Worm (Caenorhabditis elegans) whole organism, late embryonic: Measurements from ENCODE around the gene toh-1.
A peak's percentile ranks its signal among the peaks of the same experiment; 100 is the strongest.

Experiments used
- C08G9.2 ChIP-seq: sonication (generic microtip); optimal IDR thresholded peaks from 2 replicates; lab custom pipeline; 2016; ENCODE audit warnings: mild to moderate bottlenecking, missing genetic modification characterization, moderate library complexity, missing compliant biosample characterization
- F13H6.1 ChIP-seq: sonication (generic microtip); optimal IDR thresholded peaks from 2 replicates; lab custom pipeline; 2016; ENCODE audit warnings: missing genetic modification characterization, missing compliant biosample characterization
- K02D7.2 ChIP-seq: sonication (generic microtip); optimal IDR thresholded peaks from 2 replicates; lab custom pipeline; 2017; ENCODE audit warnings: mild to moderate bottlenecking, missing genetic modification characterization, missing compliant biosample characterization
- K09A11.1 ChIP-seq: sonication (generic microtip); optimal IDR thresholded peaks from 2 replicates; lab custom pipeline; 2017; ENCODE audit warnings: antibody characterized with exemption, mild to moderate bottlenecking, missing genetic modification characterization, missing compliant biosample characterization; ENCODE audit not compliant: insufficient read depth
- T23F11.4 ChIP-seq: fragments of 200-800 bp; sonication (Bioruptor generic); optimal IDR thresholded peaks from 2 replicates; lab custom pipeline; 2018; ENCODE audit warnings: mild to moderate bottlenecking, missing genetic modification characterization, missing compliant biosample characterization
- ama-1 ChIP-seq: fragments of 150-350 bp; optimal IDR thresholded peaks from 2 replicates; lab custom pipeline; 2014
- ceh-14 ChIP-seq: sonication (generic microtip); optimal IDR thresholded peaks from 2 replicates; lab custom pipeline; 2016; ENCODE audit warnings: missing genotype, missing genetic modification characterization, missing compliant biosample characterization
- ceh-18 ChIP-seq: sonication (generic microtip); optimal IDR thresholded peaks from 2 replicates; lab custom pipeline; 2016; ENCODE audit warnings: missing genetic modification characterization, missing compliant biosample characterization
- ceh-19 ChIP-seq: fragments of 200-800 bp; sonication (Bioruptor generic); optimal IDR thresholded peaks from 2 replicates; lab custom pipeline; 2018; ENCODE audit warnings: mild to moderate bottlenecking, missing genetic modification characterization, missing compliant biosample characterization
- ceh-2 ChIP-seq: sonication (generic microtip); optimal IDR thresholded peaks from 2 replicates; lab custom pipeline; 2016; ENCODE audit warnings: missing genotype, missing genetic modification characterization, missing compliant biosample characterization
- ceh-30 ChIP-seq: fragments of 150-350 bp; optimal IDR thresholded peaks from 2 replicates; lab custom pipeline; 2014; ENCODE audit warnings: missing biosample characterization, missing genetic modification characterization
- ceh-31 ChIP-seq: sonication (generic microtip); optimal IDR thresholded peaks from 2 replicates; lab custom pipeline; 2016; ENCODE audit warnings: missing genetic modification characterization, missing compliant biosample characterization
- ceh-34 ChIP-seq: sonication (generic microtip); optimal IDR thresholded peaks from 2 replicates; lab custom pipeline; 2016; ENCODE audit warnings: mild to moderate bottlenecking, missing genetic modification characterization, missing compliant biosample characterization
- ceh-48 ChIP-seq: sonication (generic microtip); optimal IDR thresholded peaks from 2 replicates; lab custom pipeline; 2016; ENCODE audit warnings: missing genetic modification characterization, inconsistent platforms, missing compliant biosample characterization
- dmd-4 ChIP-seq: sonication (generic microtip); optimal IDR thresholded peaks from 2 replicates; lab custom pipeline; 2016; ENCODE audit warnings: borderline replicate concordance, missing genetic modification characterization, missing compliant biosample characterization
- dve-1 ChIP-seq: sonication (generic microtip); optimal IDR thresholded peaks from 2 replicates; lab custom pipeline; 2017; ENCODE audit warnings: antibody characterized with exemption, mild to moderate bottlenecking, missing genetic modification characterization, missing compliant biosample characterization
- ets-4 ChIP-seq: sonication (generic microtip); optimal IDR thresholded peaks from 2 replicates; lab custom pipeline; 2016; ENCODE audit warnings: missing genetic modification characterization, missing compliant biosample characterization
- fax-1 ChIP-seq: sonication (generic microtip); optimal IDR thresholded peaks from 2 replicates; lab custom pipeline; 2016; ENCODE audit warnings: missing genotype, missing genetic modification characterization, missing compliant biosample characterization
- fkh-6 ChIP-seq: sonication (generic microtip); optimal IDR thresholded peaks from 2 replicates; lab custom pipeline; 2016; ENCODE audit warnings: missing genetic modification characterization, missing compliant biosample characterization
- hlh-30 ChIP-seq: sonication (generic microtip); optimal IDR thresholded peaks from 2 replicates; lab custom pipeline; 2017; ENCODE audit warnings: antibody characterized with exemption, missing genetic modification characterization, missing compliant biosample characterization; ENCODE audit not compliant: insufficient read depth
- hlh-6 ChIP-seq: sonication (generic microtip); optimal IDR thresholded peaks from 2 replicates; lab custom pipeline; 2016; ENCODE audit warnings: missing genotype, missing genetic modification characterization, missing compliant biosample characterization
- hlh-8 ChIP-seq: sonication (generic microtip); optimal IDR thresholded peaks from 2 replicates; lab custom pipeline; 2016; ENCODE audit warnings: missing genotype, missing genetic modification characterization, missing compliant biosample characterization
- lim-6 ChIP-seq: sonication (generic microtip); optimal IDR thresholded peaks from 2 replicates; lab custom pipeline; 2016; ENCODE audit warnings: missing genetic modification characterization, missing compliant biosample characterization
- nfya-1 ChIP-seq: sonication (generic microtip); optimal IDR thresholded peaks from 2 replicates; lab custom pipeline; 2017; ENCODE audit warnings: missing genetic modification characterization, mild to moderate bottlenecking, missing compliant biosample characterization, antibody characterized with exemption, moderate library complexity
- npax-4 ChIP-seq: sonication (generic microtip); optimal IDR thresholded peaks from 2 replicates; lab custom pipeline; 2016; ENCODE audit warnings: missing genetic modification characterization, missing compliant biosample characterization
- pat-9 ChIP-seq: fragments of 200-800 bp; sonication (Bioruptor generic); optimal IDR thresholded peaks from 2 replicates; lab custom pipeline; 2018; ENCODE audit warnings: mild to moderate bottlenecking, missing genetic modification characterization, moderate library complexity, missing compliant biosample characterization
- pax-1 ChIP-seq: fragments of 150-350 bp; optimal IDR thresholded peaks from 2 replicates; lab custom pipeline; 2014; ENCODE audit warnings: missing biosample characterization, missing genetic modification characterization
- pha-2 ChIP-seq: sonication (generic microtip); optimal IDR thresholded peaks from 2 replicates; lab custom pipeline; 2017; ENCODE audit warnings: mild to moderate bottlenecking, missing genetic modification characterization, missing compliant biosample characterization
- pqm-1 ChIP-seq: sonication (generic microtip); optimal IDR thresholded peaks from 2 replicates; lab custom pipeline; 2016; ENCODE audit warnings: missing genetic modification characterization, missing compliant biosample characterization
- pros-1 ChIP-seq: fragments of 150-350 bp; optimal IDR thresholded peaks from 2 replicates; lab custom pipeline; 2014; ENCODE audit warnings: missing biosample characterization, missing genetic modification reagents, missing genetic modification characterization
- ref-2 ChIP-seq: sonication (generic microtip); optimal IDR thresholded peaks from 2 replicates; lab custom pipeline; 2016; ENCODE audit warnings: missing genetic modification characterization, missing compliant biosample characterization
- rnt-1 ChIP-seq: sonication (generic microtip); optimal IDR thresholded peaks from 2 replicates; lab custom pipeline; 2016; ENCODE audit warnings: missing genetic modification characterization, missing compliant biosample characterization
- sdc-2 ChIP-seq: sonication (generic microtip); optimal IDR thresholded peaks from 2 replicates; lab custom pipeline; 2016; ENCODE audit warnings: missing genotype, missing genetic modification characterization, missing compliant biosample characterization
- sox-2 ChIP-seq: fragments of 200-800 bp; sonication (Bioruptor generic); IDR thresholded peaks from 2 replicates; pipeline ENCODE4 v1.3.6; 2022; ENCODE audit warnings: missing genetic modification reagents, missing genetic modification characterization, missing compliant biosample characterization
- sox-4 ChIP-seq: sonication (generic microtip); optimal IDR thresholded peaks from 2 replicates; lab custom pipeline; 2017; ENCODE audit warnings: mild to moderate bottlenecking, missing genetic modification characterization, inconsistent platforms, missing compliant biosample characterization
- syd-9 ChIP-seq: sonication (generic microtip); optimal IDR thresholded peaks from 2 replicates; lab custom pipeline; 2016; ENCODE audit warnings: mild to moderate bottlenecking, missing genetic modification characterization, moderate library complexity, missing compliant biosample characterization
- tbx-2 ChIP-seq: sonication (generic microtip); optimal IDR thresholded peaks from 2 replicates; lab custom pipeline; 2016; ENCODE audit warnings: missing genetic modification characterization, missing compliant biosample characterization
- tbx-7 ChIP-seq: sonication (generic microtip); optimal IDR thresholded peaks from 2 replicates; lab custom pipeline; 2016; ENCODE audit warnings: missing genotype, missing genetic modification characterization, missing compliant biosample characterization
- unc-3 ChIP-seq, 2 experiments: fragments of 200-800 bp in 1 of 2; sonication (Bioruptor generic) in 1 of 2; sonication (generic microtip) in 1 of 2; conservative IDR thresholded peaks in 1 of 2; optimal IDR thresholded peaks in 1 of 2; 2 replicates each; pipeline versions ENCODE4 v1.3.6 to Lab custom; 2016 to 2022; ENCODE audit warnings: missing compliant biosample characterization in 2 of 2, missing genetic modification characterization in 2 of 2, missing genetic modification reagents in 1 of 2
- unc-42 ChIP-seq: sonication (generic microtip); optimal IDR thresholded peaks from 2 replicates; lab custom pipeline; 2016; ENCODE audit warnings: missing genotype, missing genetic modification characterization, missing compliant biosample characterization
- unc-55 ChIP-seq: sonication (generic microtip); optimal IDR thresholded peaks from 2 replicates; lab custom pipeline; 2017; ENCODE audit warnings: missing biosample characterization, missing genetic modification reagents, missing genetic modification characterization
- unc-86 ChIP-seq: sonication (generic microtip); optimal IDR thresholded peaks from 2 replicates; lab custom pipeline; 2016; ENCODE audit warnings: missing genetic modification characterization, missing compliant biosample characterization
- zip-5 ChIP-seq: sonication (generic microtip); optimal IDR thresholded peaks from 2 replicates; lab custom pipeline; 2016; ENCODE audit warnings: missing genetic modification characterization, missing compliant biosample characterization

The toh-1 gene

DNA sequence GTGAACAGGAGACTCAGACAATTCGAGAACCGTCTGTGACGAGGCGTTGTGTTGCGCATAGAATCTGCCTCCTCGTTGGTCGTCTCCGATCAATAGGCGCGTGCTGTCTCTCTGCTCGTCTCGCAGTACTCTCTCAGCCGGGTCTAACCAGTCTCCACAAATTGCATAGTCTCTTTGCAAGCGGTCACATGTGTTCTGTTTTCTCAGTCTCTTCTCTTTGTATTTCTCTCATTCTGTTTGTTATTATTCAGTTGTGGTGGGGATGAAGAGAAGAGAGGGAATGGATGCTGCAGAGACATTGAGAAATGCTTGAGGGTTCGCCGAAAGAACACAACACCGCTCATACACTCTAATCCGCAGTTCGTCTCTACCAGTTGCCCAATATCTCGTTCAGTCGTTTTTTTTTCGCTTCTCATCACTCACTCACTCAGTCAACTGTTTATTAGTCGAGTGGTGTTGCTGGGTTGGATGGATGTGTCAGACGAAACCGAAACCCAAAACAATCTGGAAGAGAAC is 7.4 kb downstream of the toh-1 start:
- peak; percentile 30 for TF ChIP-seq ama-1 (lab: Kevin White, UChicago)
- peak; percentile 78 for TF ChIP-seq pax-1 (tag; lab: Kevin White, UChicago)
- TF ChIP-seq pqm-1 (tag; lab: Kevin White, UChicago): peak; percentile 13
- no peak for TF ChIP-seq pha-2
- TF ChIP-seq T23F11.4 (GFP tag; lab: Kevin White, UChicago): no peak
- TF ChIP-seq F13H6.1 (tag; lab: Kevin White, UChicago): peak; percentile 85
- TF ChIP-seq zip-5: no peak
- peak; percentile 91 for TF ChIP-seq dve-1 (tag; lab: Kevin White, UChicago)
- peak; percentile 86 for TF ChIP-seq tbx-2 (tag; lab: Kevin White, UChicago)
- peak; percentile 18 for TF ChIP-seq fax-1 (tag; lab: Kevin White, UChicago)
- TF ChIP-seq ref-2 (tag; lab: Kevin White, UChicago): peak; percentile 91
- TF ChIP-seq nfya-1 (tag; lab: Kevin White, UChicago): peak; percentile 98
- peak; percentile 79 for TF ChIP-seq ceh-2 (tag; lab: Kevin White, UChicago)
- no peak for TF ChIP-seq ceh-19 (GFP tag; lab: Kevin White, UChicago)
- peak; percentile 53 for TF ChIP-seq sdc-2 (tag; lab: Kevin White, UChicago)
- TF ChIP-seq ceh-48: peak; percentile 76
- peak; percentile 93 for TF ChIP-seq ceh-34 (tag; lab: Kevin White, UChicago)
- TF ChIP-seq unc-3 (GFP tag; conservative IDR thresholded peaks at IDR 0.05; lab: Robert Waterston, UW): no peak
- TF ChIP-seq unc-3 (tag; optimal IDR thresholded peaks at IDR 0.05; lab: Kevin White, UChicago): no peak
- TF ChIP-seq K02D7.2 (tag; lab: Kevin White, UChicago): no peak
- TF ChIP-seq hlh-30 (tag; lab: Kevin White, UChicago): peak; percentile 100
- peak; percentile 41 for TF ChIP-seq C08G9.2
- peak; percentile 51 for TF ChIP-seq syd-9 (tag; lab: Kevin White, UChicago)
- TF ChIP-seq rnt-1: peak; percentile 96
- TF ChIP-seq fkh-6 (tag; lab: Kevin White, UChicago): no peak
- TF ChIP-seq ceh-18: peak; percentile 96
- TF ChIP-seq hlh-6: no peak
- TF ChIP-seq unc-42 (tag; lab: Kevin White, UChicago): peak; percentile 85
- peak; percentile 99 for TF ChIP-seq unc-55 (GFP tag; lab: Kevin White, UChicago)
- peak; percentile 78 for TF ChIP-seq ets-4 (tag; lab: Kevin White, UChicago)
- TF ChIP-seq tbx-7 (tag; lab: Kevin White, UChicago): peak; percentile 20
- TF ChIP-seq ceh-30: peak; percentile 94
- no peak for TF ChIP-seq npax-4 (tag; lab: Kevin White, UChicago)
- TF ChIP-seq K09A11.1 (tag; lab: Kevin White, UChicago): peak; percentile 71
- peak; percentile 37 for TF ChIP-seq hlh-8 (tag; lab: Kevin White, UChicago)
- TF ChIP-seq dmd-4 (tag; lab: Kevin White, UChicago): peak; percentile 81
- TF ChIP-seq sox-4 (tag; lab: Kevin White, UChicago): peak; percentile 18
- TF ChIP-seq ceh-14 (tag; lab: Kevin White, UChicago): peak; percentile 31
- peak; percentile 37 for TF ChIP-seq lim-6
- peak; percentile 92 for TF ChIP-seq ceh-31 (tag; lab: Kevin White, UChicago)
- TF ChIP-seq pat-9 (tag; lab: Kevin White, UChicago): peak; percentile 43
- peak; percentile 62 for TF ChIP-seq unc-86 (tag; lab: Kevin White, UChicago)
- TF ChIP-seq pros-1 (tag; lab: Kevin White, UChicago): peak; percentile 95
- TF ChIP-seq sox-2 (GFP tag; lab: Robert Waterston, UW): peak; percentile 38
